Worm (Caenorhabditis elegans): Measurements from ENCODE around the gene dro-1.

ce11 chrIII:13377249-13377648, 34.8 kb downstream of the dro-1 start:
- no peak for TF ChIP-seq dpl-1 (GFP tag; optimal IDR thresholded peaks at IDR 0.05)
- no peak for TF ChIP-seq sptf-2 (GFP tag; optimal IDR thresholded peaks at IDR 0.05)
- TF ChIP-seq snpc-1.1 (tag; optimal IDR thresholded peaks at IDR 0.05; ENCODE audit: insufficient read depth) = no peak
